Worm (Caenorhabditis elegans) whole organism, young adult: ENCODE data around the gene sre-7.

Experiments
- C06A6.2 ChIP-seq: fragments of 200-800 bp; sonication (Bioruptor generic); conservative IDR thresholded peaks from 2 replicates; pipeline ENCODE4 v1.3.6; 2022; ENCODE audit warnings: missing genetic modification characterization, missing compliant biosample characterization
- D2030.7 ChIP-seq: fragments of 200-800 bp; sonication (Bioruptor generic); IDR thresholded peaks from 2 replicates; pipeline ENCODE4 v1.3.6; 2022; ENCODE audit warnings: missing genetic modification reagents, missing genetic modification characterization, missing compliant biosample characterization
- F23B12.7 ChIP-seq: sonication (generic microtip); optimal IDR thresholded peaks from 2 replicates; lab custom pipeline; 2017; ENCODE audit warnings: missing genetic modification characterization, mild to moderate bottlenecking, missing compliant biosample characterization, antibody characterized with exemption, moderate library complexity; ENCODE audit not compliant: insufficient read depth
- F33H1.4 ChIP-seq: fragments of 200-800 bp; sonication (Bioruptor generic); IDR thresholded peaks from 2 replicates; pipeline ENCODE4 v1.3.6; 2022; ENCODE audit warnings: missing genetic modification reagents, missing genetic modification characterization, missing compliant biosample characterization
- F37B4.10 ChIP-seq: fragments of 200-800 bp; sonication (Bioruptor generic); IDR thresholded peaks from 2 replicates; pipeline ENCODE4 v1.3.6; 2022; ENCODE audit warnings: missing genetic modification characterization, missing compliant biosample characterization
- F39B2.1 ChIP-seq: fragments of 200-800 bp; sonication (Bioruptor generic); IDR thresholded peaks from 2 replicates; pipeline ENCODE4 v1.3.6; 2022; ENCODE audit warnings: missing genetic modification reagents, missing genetic modification characterization, missing compliant biosample characterization
- F52B5.7 ChIP-seq: sonication (generic microtip); optimal IDR thresholded peaks from 2 replicates; lab custom pipeline; 2016; ENCODE audit warnings: mild to moderate bottlenecking, missing genetic modification characterization, missing compliant biosample characterization
- K11D2.4 ChIP-seq: fragments of 200-800 bp; sonication (Bioruptor generic); IDR thresholded peaks from 2 replicates; pipeline ENCODE4 v1.3.6; 2022; ENCODE audit warnings: missing genetic modification reagents, missing genetic modification characterization, missing compliant biosample characterization
- T26A5.8 ChIP-seq: sonication (generic microtip); optimal IDR thresholded peaks from 2 replicates; lab custom pipeline; 2016; ENCODE audit warnings: missing genetic modification characterization, missing compliant biosample characterization
- akir-1 ChIP-seq: fragments of 200-800 bp; sonication (Bioruptor generic); optimal IDR thresholded peaks from 2 replicates; lab custom pipeline; 2018; ENCODE audit warnings: mild to moderate bottlenecking, missing genetic modification characterization, moderate library complexity, missing compliant biosample characterization
- atf-7 ChIP-seq: sonication (generic microtip); optimal IDR thresholded peaks from 2 replicates; lab custom pipeline; 2017; ENCODE audit warnings: mild to moderate bottlenecking, missing genetic modification characterization, missing compliant biosample characterization
- ccch-3 ChIP-seq: fragments of 200-800 bp; sonication (Bioruptor generic); optimal IDR thresholded peaks from 2 replicates; lab custom pipeline; 2018; ENCODE audit warnings: mild to moderate bottlenecking, missing genetic modification characterization, missing compliant biosample characterization
- ceh-79 ChIP-seq: sonication (generic microtip); optimal IDR thresholded peaks from 2 replicates; lab custom pipeline; 2017; ENCODE audit warnings: mild to moderate bottlenecking, missing genetic modification characterization, missing compliant biosample characterization
- ceh-91 ChIP-seq: fragments of 200-800 bp; sonication (Bioruptor generic); IDR thresholded peaks from 2 replicates; pipeline ENCODE4 v1.3.6; 2022; ENCODE audit warnings: missing genetic modification reagents, missing genetic modification characterization, missing compliant biosample characterization
- chd-7 ChIP-seq: sonication (generic microtip); optimal IDR thresholded peaks from 2 replicates; lab custom pipeline; 2016; ENCODE audit warnings: mild to moderate bottlenecking, missing genetic modification characterization, moderate library complexity, missing compliant biosample characterization
- die-1 ChIP-seq: sonication (generic microtip); optimal IDR thresholded peaks from 2 replicates; lab custom pipeline; 2016; ENCODE audit warnings: missing genotype, mild to moderate bottlenecking, missing genetic modification characterization, missing compliant biosample characterization
- dox-1 ChIP-seq: fragments of 200-800 bp; sonication (Bioruptor generic); IDR thresholded peaks from 2 replicates; pipeline ENCODE4 v1.3.6; 2022; ENCODE audit warnings: missing genetic modification reagents, missing genetic modification characterization, missing compliant biosample characterization
- dpl-1 ChIP-seq: fragments of 150-350 bp; optimal IDR thresholded peaks from 2 replicates; lab custom pipeline; 2014; ENCODE audit warnings: missing biosample characterization, missing genetic modification reagents, missing genetic modification characterization
- efl-1 ChIP-seq: fragments of 150-350 bp; optimal IDR thresholded peaks from 2 replicates; lab custom pipeline; 2014; ENCODE audit warnings: missing biosample characterization, missing genetic modification reagents, missing genetic modification characterization
- him-1 ChIP-seq: sonication (generic microtip); optimal IDR thresholded peaks from 2 replicates; lab custom pipeline; 2016; ENCODE audit warnings: missing genotype, missing genetic modification reagents, missing genetic modification characterization, missing compliant biosample characterization
- hlh-26 ChIP-seq: fragments of 200-800 bp; sonication (Bioruptor generic); conservative IDR thresholded peaks from 2 replicates; pipeline ENCODE4 v1.3.6; 2022; ENCODE audit warnings: missing genetic modification reagents, missing genetic modification characterization, missing compliant biosample characterization
- hmg-20 ChIP-seq: fragments of 200-800 bp; sonication (Bioruptor generic); IDR thresholded peaks from 2 replicates; pipeline ENCODE4 v1.3.6; 2022; ENCODE audit warnings: missing genetic modification reagents, missing genetic modification characterization, missing compliant biosample characterization
- lag-1 ChIP-seq: fragments of 200-800 bp; sonication (Bioruptor generic); IDR thresholded peaks from 2 replicates; pipeline ENCODE4 v1.3.6; 2022; ENCODE audit warnings: missing genetic modification reagents, missing genetic modification characterization, missing compliant biosample characterization
- lir-1 ChIP-seq: fragments of 200-800 bp; sonication (Bioruptor generic); conservative IDR thresholded peaks from 2 replicates; pipeline ENCODE4 v1.3.6; 2022; ENCODE audit warnings: missing genetic modification reagents, missing genetic modification characterization, missing compliant biosample characterization
- lsl-1 ChIP-seq: fragments of 200-800 bp; sonication (Bioruptor generic); optimal IDR thresholded peaks from 2 replicates; lab custom pipeline; 2018; ENCODE audit warnings: mild to moderate bottlenecking, missing genetic modification characterization, moderate library complexity, missing compliant biosample characterization
- madf-3 ChIP-seq: fragments of 200-800 bp; sonication (Bioruptor generic); IDR thresholded peaks from 2 replicates; pipeline ENCODE4 v1.3.6; 2022; ENCODE audit warnings: missing genetic modification reagents, missing genetic modification characterization, missing compliant biosample characterization
- madf-8 ChIP-seq: fragments of 200-800 bp; sonication (Bioruptor generic); conservative IDR thresholded peaks from 2 replicates; pipeline ENCODE4 v1.3.6; 2022; ENCODE audit warnings: missing genetic modification reagents, missing genetic modification characterization, missing compliant biosample characterization
- nfyb-1 ChIP-seq: fragments of 200-800 bp; sonication (Bioruptor generic); IDR thresholded peaks from 2 replicates; pipeline ENCODE4 v1.3.6; 2022; ENCODE audit warnings: missing genetic modification reagents, missing genetic modification characterization, missing compliant biosample characterization
- nhr-120 ChIP-seq: fragments of 200-800 bp; sonication (Bioruptor generic); IDR thresholded peaks from 2 replicates; pipeline ENCODE4 v1.3.6; 2022; ENCODE audit warnings: missing genetic modification characterization, missing compliant biosample characterization
- nhr-179 ChIP-seq: sonication (generic microtip); optimal IDR thresholded peaks from 2 replicates; lab custom pipeline; 2016; ENCODE audit warnings: mild to moderate bottlenecking, missing genetic modification characterization, missing compliant biosample characterization
- nhr-80 ChIP-seq: sonication (generic microtip); optimal IDR thresholded peaks from 2 replicates; lab custom pipeline; 2016; ENCODE audit warnings: missing genetic modification characterization, missing compliant biosample characterization
- pbrm-1 ChIP-seq: fragments of 200-800 bp; sonication (Bioruptor generic); IDR thresholded peaks from 2 replicates; pipeline ENCODE4 v1.3.6; 2022; ENCODE audit warnings: missing genetic modification reagents, missing genetic modification characterization, missing compliant biosample characterization
- rcor-1 ChIP-seq: fragments of 200-800 bp; sonication (Bioruptor generic); IDR thresholded peaks from 2 replicates; pipeline ENCODE4 v1.3.6; 2022; ENCODE audit warnings: missing genetic modification reagents, missing genetic modification characterization, missing compliant biosample characterization
- rec-8 ChIP-seq, 2 experiments: sonication (generic microtip); optimal IDR thresholded peaks; 2 replicates each; lab custom pipeline; 2016; ENCODE audit warnings: mild to moderate bottlenecking in 2 of 2, missing genetic modification characterization in 2 of 2, missing genetic modification reagents in 2 of 2, missing genotype in 2 of 2, missing biosample characterization in 1 of 2, missing compliant biosample characterization in 1 of 2, moderate library complexity in 1 of 2
- snpc-4 ChIP-seq, 5 experiments: fragments of 150-350 bp in 1 of 5; sonication (generic microtip) in 4 of 5; optimal IDR thresholded peaks; 2 replicates each; lab custom pipeline; 2014 to 2018; ENCODE audit warnings: missing genetic modification characterization in 5 of 5, missing biosample characterization in 3 of 5, antibody characterized with exemption in 2 of 5, mild to moderate bottlenecking in 2 of 5, missing compliant biosample characterization in 2 of 5, missing genotype in 2 of 5, moderate library complexity in 2 of 5, missing genetic modification reagents in 1 of 5
- somi-1 ChIP-seq: fragments of 200-800 bp; sonication (Bioruptor generic); optimal IDR thresholded peaks from 2 replicates; lab custom pipeline; 2018; ENCODE audit warnings: mild to moderate bottlenecking, missing genetic modification characterization, missing compliant biosample characterization
- unc-62 ChIP-seq: fragments of 150-350 bp; optimal IDR thresholded peaks from 2 replicates; lab custom pipeline; 2014; ENCODE audit warnings: missing biosample characterization, missing genetic modification reagents, missing genetic modification characterization
- ztf-18 ChIP-seq: sonication (generic microtip); optimal IDR thresholded peaks from 2 replicates; lab custom pipeline; 2016; ENCODE audit warnings: missing genotype, mild to moderate bottlenecking, missing genetic modification characterization, missing compliant biosample characterization
- ztf-25 ChIP-seq: fragments of 200-800 bp; sonication (Bioruptor generic); IDR thresholded peaks from 2 replicates; pipeline ENCODE4 v1.3.6; 2022; ENCODE audit warnings: missing genetic modification reagents, missing genetic modification characterization, missing compliant biosample characterization

sre-7 gene

ce11 chrV:14230788-14231583, 13.0 kb upstream of the sre-7 start (continued):
- TF ChIP-seq snpc-4 (GFP tag; optimal IDR thresholded peaks at IDR 0.05; lab: Kevin White, UChicago) (peak; percentile 0), snpc-4 (tag; optimal IDR thresholded peaks at IDR 0.05; lab: Kevin White, UChicago) (peak in 1 of 4 experiments; percentile 12), die-1 (peak; percentile 37), akir-1 (GFP tag; lab: Kevin White, UChicago) (no peak), F52B5.7 (tag; lab: Kevin White, UChicago) (no peak), K11D2.4 (GFP tag; lab: Robert Waterston, UW) (no peak), efl-1 (GFP tag; lab: Kevin White, UChicago) (no peak), nhr-120 (GFP tag; lab: Robert Waterston, UW) (no peak), madf-3 (GFP tag; lab: Robert Waterston, UW) (no peak), madf-8 (GFP tag; lab: Robert Waterston, UW) (no peak), ztf-18 (tag; lab: Kevin White, UChicago) (peak; percentile 31), F33H1.4 (no peak), hmg-20 (GFP tag; lab: Robert Waterston, UW) (no peak), ceh-91 (GFP tag; lab: Robert Waterston, UW) (no peak), hlh-26 (GFP tag; lab: Robert Waterston, UW) (no peak), T26A5.8 (tag; lab: Kevin White, UChicago) (no peak), ztf-25 (0 out of 2 replicates have a peak, but pooled peaks have one; percentile 37), rec-8 (tag; optimal IDR thresholded peaks at IDR 0.05; lab: Kevin White, UChicago) (no peak), C06A6.2 (GFP tag; lab: Robert Waterston, UW) (no peak), dox-1 (no peak), F23B12.7 (tag; lab: Kevin White, UChicago) (peak; percentile 73), nhr-179 (no peak), somi-1 (GFP tag; lab: Kevin White, UChicago) (no peak), lsl-1 (GFP tag; lab: Kevin White, UChicago) (no peak)

ce11 chrV:14231656-14232055, 12.3 kb upstream of the sre-7 start:
- TF ChIP-seq nhr-80 (tag; lab: Kevin White, UChicago), result peak; percentile 22
- TF ChIP-seq F37B4.10 (GFP tag; lab: Robert Waterston, UW), result no peak

- TF ChIP-seq dpl-1 (GFP tag; lab: Kevin White, UChicago), result no peak
- TF ChIP-seq F23B12.7 (tag; lab: Kevin White, UChicago), result no peak
- no peak for TF ChIP-seq D2030.7 (GFP tag; lab: Robert Waterston, UW)
- no peak for TF ChIP-seq atf-7 (tag; lab: Kevin White, UChicago)
- TF ChIP-seq pbrm-1 (GFP tag; lab: Robert Waterston, UW), result no peak
- no peak for TF ChIP-seq chd-7
- no peak for TF ChIP-seq nfyb-1 (GFP tag; lab: Robert Waterston, UW)
- TF ChIP-seq die-1, result no peak
- no peak for TF ChIP-seq nhr-120 (GFP tag; lab: Robert Waterston, UW)
- TF ChIP-seq him-1 (tag; lab: Kevin White, UChicago), result no peak
- no peak for TF ChIP-seq rcor-1 (GFP tag; lab: Robert Waterston, UW)
- TF ChIP-seq lag-1 (GFP tag; lab: Robert Waterston, UW), result no peak
- no peak for TF ChIP-seq lir-1 (GFP tag; lab: Robert Waterston, UW)
- no peak for TF ChIP-seq unc-62 (GFP tag; lab: Kevin White, UChicago)
- TF ChIP-seq F39B2.1 (GFP tag; lab: Robert Waterston, UW), result no peak
- no peak for TF ChIP-seq ccch-3 (GFP tag; lab: Kevin White, UChicago)
- TF ChIP-seq T26A5.8 (tag; lab: Kevin White, UChicago), result no peak
- no peak for TF ChIP-seq ceh-79 (tag; lab: Kevin White, UChicago)
Measured at ce11 chrV:14235942-14236341, 8.1 kb upstream of the sre-7 start, which contains the start of gene ent-3. TSS of gene ent-3 (minus strand) at chrV:14236042.
